5 fruit fly cellular contexts compared by ENCODE assay signal in genomic region chr2L:3606462-3607270, dm6.
A peak's percentile ranks its signal among the peaks of the same experiment; 100 is the strongest.
TF ChIP-seq lines count a peak whose summit lies in the region.

Gene odd (minus strand): TSS chr2L:3606756.

- TF ChIP-seq CTCF in whole organism, embryonic (GFP tag; optimal IDR thresholded peaks at IDR 0.05; lab: Kevin White, UChicago): no peak

TF ChIP-seq in whole organism, 6 proteins besides CTCF, POLR2A, EP300 and RAD21:
- TF ChIP-seq CG8478 (optimal IDR thresholded peaks at IDR 0.05; lab: Kevin White, UChicago) (peak; percentile 47), psq (optimal IDR thresholded peaks at IDR 0.05; lab: Kevin White, UChicago) (no peak), EcR (GFP tag; optimal IDR thresholded peaks at IDR 0.05; lab: Kevin White, UChicago) (no peak), usp (GFP tag; optimal IDR thresholded peaks at IDR 0.05; lab: Kevin White, UChicago) (no peak), Dll (optimal IDR thresholded peaks at IDR 0.05; lab: Kevin White, UChicago) (peak; percentile 69), pan (optimal IDR thresholded peaks at IDR 0.05; lab: Kevin White, UChicago) (no peak)

TF ChIP-seq in whole organism, embryonic, 481 proteins besides CTCF, POLR2A, EP300 and RAD21 (continues in another document):
- TF ChIP-seq Nf-YB (GFP tag; optimal IDR thresholded peaks at IDR 0.05; lab: Kevin White, UChicago) (peak; percentile 99), CG15601 (tag; optimal IDR thresholded peaks at IDR 0.05; lab: Kevin White, UChicago) (no peak), CG8290 (GFP tag; optimal IDR thresholded peaks at IDR 0.05; lab: Kevin White, UChicago) (no peak), CG8290 (tag; optimal IDR thresholded peaks at IDR 0.05; lab: Kevin White, UChicago) (no peak), CG12769 (tag; optimal IDR thresholded peaks at IDR 0.05; lab: Kevin White, UChicago) (peak; percentile 12), CG6689 (GFP tag; IDR thresholded peaks at IDR 0.05; lab: Robert Waterston, UW) (no peak), hbn (GFP tag; IDR thresholded peaks at IDR 0.05; lab: Robert Waterston, UW; ENCODE audit: partially characterized antibody) (0 out of 2 replicates have a peak, but pooled peaks have one; percentile 28), ATbp (GFP tag; optimal IDR thresholded peaks at IDR 0.05; lab: Kevin White, UChicago) (no peak), Dref (GFP tag; IDR thresholded peaks at IDR 0.05; lab: Robert Waterston, UW) (0 out of 2 replicates have a peak, but pooled peaks have one; percentile 19), chm (GFP tag; IDR thresholded peaks at IDR 0.05; lab: Robert Waterston, UW) (peak; percentile 33; the same call in 1 of the 2 replicates), zen2 (GFP tag; IDR thresholded peaks at IDR 0.05; lab: Robert Waterston, UW; ENCODE audit: partially characterized antibody) (peak; percentile 75; the same call in 2 of the 3 replicates), Gug (GFP tag; IDR thresholded peaks at IDR 0.05; lab: Robert Waterston, UW) (no peak), cato (GFP tag; optimal IDR thresholded peaks at IDR 0.05; lab: Kevin White, UChicago; ENCODE audit: borderline replicate concordance) (no peak), zfh1 (GFP tag; IDR thresholded peaks at IDR 0.05; lab: Robert Waterston, UW) (0 out of 3 replicates have a peak, but pooled peaks have one; percentile 25), CG5180 (GFP tag; optimal IDR thresholded peaks at IDR 0.05; lab: Kevin White, UChicago) (no peak), Med (GFP tag; lab: Kevin White, UChicago) (peak; percentile 77), Tbp (GFP tag; optimal IDR thresholded peaks at IDR 0.05; lab: Kevin White, UChicago) (peak; percentile 90), sens (GFP tag; lab: Kevin White, UChicago) (peak; percentile 21), peb (GFP tag; IDR thresholded peaks at IDR 0.05; lab: Robert Waterston, UW) (0 out of 2 replicates have a peak, but pooled peaks have one; percentile 11), CG16779 (GFP tag; IDR thresholded peaks at IDR 0.05; lab: Robert Waterston, UW) (no peak)

TF ChIP-seq in whole organism, prepupa, 60 proteins besides CTCF, POLR2A, EP300 and RAD21:
- TF ChIP-seq CG6854 (GFP tag; optimal IDR thresholded peaks at IDR 0.05; lab: Kevin White, UChicago) (peak; percentile 7), CG3919 (GFP tag; optimal IDR thresholded peaks at IDR 0.05; lab: Kevin White, UChicago) (peak; percentile 19), dsx (GFP tag; optimal IDR thresholded peaks at IDR 0.05; lab: Kevin White, UChicago; ENCODE audit: poor library complexity, severe bottlenecking) (peak; percentile 27), Eip78C (GFP tag; lab: Kevin White, UChicago) (peak; percentile 11), Hr39 (GFP tag; optimal IDR thresholded peaks at IDR 0.05; lab: Kevin White, UChicago) (no peak), spab (GFP tag; optimal IDR thresholded peaks at IDR 0.05; lab: Kevin White, UChicago) (no peak), eg (GFP tag; IDR thresholded peaks at IDR 0.05; lab: Robert Waterston, UW) (0 out of 3 replicates have a peak, but pooled peaks have one; percentile 37), CG1621 (tag; optimal IDR thresholded peaks at IDR 0.05; lab: Kevin White, UChicago) (peak; percentile 12), CG6163 (GFP tag; IDR thresholded peaks at IDR 0.05; lab: Robert Waterston, UW) (peak; percentile 28; the same call in 1 of the 3 replicates), CG8119 (GFP tag; IDR thresholded peaks at IDR 0.05; lab: Robert Waterston, UW) (no peak)

TF ChIP-seq in whole organism, pupa, 21 proteins besides CTCF, POLR2A, EP300 and RAD21:
- no peak for TF ChIP-seq CG10348 (GFP tag; IDR thresholded peaks at IDR 0.05; lab: Robert Waterston, UW)
- no peak for TF ChIP-seq CG15710 (tag; optimal IDR thresholded peaks at IDR 0.05; lab: Kevin White, UChicago)
- no peak for TF ChIP-seq CG17806 (tag; optimal IDR thresholded peaks at IDR 0.05; lab: Kevin White, UChicago)
- no peak for TF ChIP-seq CG8159 (tag; optimal IDR thresholded peaks at IDR 0.05; lab: Kevin White, UChicago)
- TF ChIP-seq CG8301 (tag; optimal IDR thresholded peaks at IDR 0.05; lab: Kevin White, UChicago): no peak
- no peak for TF ChIP-seq gl (tag; optimal IDR thresholded peaks at IDR 0.05; lab: Kevin White, UChicago)
- peak; percentile 71 for TF ChIP-seq CG13204 (GFP tag; optimal IDR thresholded peaks at IDR 0.05; lab: Kevin White, UChicago)

TF ChIP-seq in whole organism, wandering third instar larva, 38 proteins besides CTCF, POLR2A, EP300 and RAD21:
- TF ChIP-seq Jra (GFP tag; optimal IDR thresholded peaks at IDR 0.05; lab: Kevin White, UChicago) (no peak), dl (GFP tag; optimal IDR thresholded peaks at IDR 0.05; lab: Kevin White, UChicago; ENCODE audit: insufficient read depth in 1 of 2, partially characterized antibody in 2 of 2) (peak in 1 of 2 experiments; percentile 42), Vsx2 (GFP tag; optimal IDR thresholded peaks at IDR 0.05; lab: Kevin White, UChicago; ENCODE audit: partially characterized antibody) (peak; percentile 29), Dif (GFP tag; optimal IDR thresholded peaks at IDR 0.05; lab: Kevin White, UChicago; ENCODE audit: partially characterized antibody) (peak; percentile 57)
TF ChIP-seq in whole organism, wandering third instar larva: peak in this region for 3.
